Worm (Caenorhabditis elegans) whole organism, young adult: Measurements from ENCODE around the gene C03B1.1.

ENCODE experiments used
- akir-1 ChIP-seq: fragments of 200-800 bp; sonication (Bioruptor generic); optimal IDR thresholded peaks from 2 replicates; lab custom pipeline; 2018; ENCODE audit warnings: mild to moderate bottlenecking, missing genetic modification characterization, moderate library complexity, missing compliant biosample characterization
- bed-2 ChIP-seq: fragments of 200-800 bp; sonication (Bioruptor generic); IDR thresholded peaks from 2 replicates; pipeline ENCODE4 v1.3.6; 2022; ENCODE audit warnings: missing genetic modification reagents, missing genetic modification characterization, missing compliant biosample characterization
- nhr-90 ChIP-seq: sonication (generic microtip); optimal IDR thresholded peaks from 2 replicates; lab custom pipeline; 2016; ENCODE audit warnings: missing genotype, mild to moderate bottlenecking, missing genetic modification characterization, missing compliant biosample characterization
- somi-1 ChIP-seq: fragments of 200-800 bp; sonication (Bioruptor generic); optimal IDR thresholded peaks from 2 replicates; lab custom pipeline; 2018; ENCODE audit warnings: mild to moderate bottlenecking, missing genetic modification characterization, missing compliant biosample characterization

DNA sequence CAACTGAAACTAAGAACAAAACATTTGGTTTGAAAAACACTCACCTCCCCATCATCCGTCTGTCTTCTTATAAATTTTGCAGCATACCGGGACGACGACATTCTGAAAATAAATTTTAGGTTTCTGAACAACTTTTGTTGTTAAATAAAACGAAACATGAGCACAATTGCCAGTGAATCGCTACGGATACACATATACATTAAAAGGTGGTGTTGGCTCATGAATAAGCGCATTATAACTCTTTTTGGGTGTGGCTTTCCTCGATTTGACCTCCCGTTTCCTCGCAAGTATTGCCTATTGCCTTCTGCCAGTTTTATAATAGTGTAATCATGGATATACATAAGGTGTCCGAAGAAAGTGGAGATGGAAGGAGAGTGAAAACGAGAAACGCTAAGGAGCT is 16.9 kb downstream of the C03B1.1 start, which contains the start of gene igcm-2:
- TF ChIP-seq bed-2 (no peak), somi-1 (GFP tag; lab: Kevin White, UChicago) (no peak), akir-1 (GFP tag; lab: Kevin White, UChicago) (no peak), nhr-90 (tag; lab: Kevin White, UChicago) (no peak)
